Worm (Caenorhabditis elegans): Measurements from ENCODE around the gene rde-8.

DNA sequence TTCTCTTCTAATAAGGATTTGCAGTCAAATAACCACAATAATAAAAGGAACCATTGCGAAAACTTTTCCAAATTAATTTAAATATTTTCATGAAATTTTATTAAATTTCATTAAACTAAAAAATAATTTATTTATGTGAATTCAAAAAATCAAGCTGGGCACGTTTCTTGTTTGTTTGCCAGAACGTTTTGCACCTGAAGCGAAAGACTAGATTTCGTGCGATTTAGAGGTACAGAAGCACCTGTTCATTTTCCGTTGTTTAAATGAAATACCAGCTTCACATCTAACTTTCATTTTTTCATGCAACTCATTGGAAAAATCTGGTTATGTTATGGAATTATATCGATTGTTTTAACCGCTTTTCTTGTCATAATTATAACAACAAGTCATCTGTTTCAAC is 31.0 kb downstream of the rde-8 start, which contains the start of gene srg-48:
- TF ChIP-seq cog-1 (tag; optimal IDR thresholded peaks at IDR 0.05) (no peak), flt-1 (GFP tag; IDR thresholded peaks at IDR 0.05) (no peak), med-1 (GFP tag; optimal IDR thresholded peaks at IDR 0.05; ENCODE audit: insufficient read depth) (no peak), ztf-29 (GFP tag; IDR thresholded peaks at IDR 0.05) (no peak), T22C8.4 (GFP tag; IDR thresholded peaks at IDR 0.05) (no peak), ztf-23 (GFP tag; IDR thresholded peaks at IDR 0.05) (no peak), klf-2 (GFP tag; conservative IDR thresholded peaks at IDR 0.05) (no peak), tab-1 (GFP tag; IDR thresholded peaks at IDR 0.05) (no peak), ref-1 (GFP tag; conservative IDR thresholded peaks at IDR 0.05) (no peak)
